Fruit fly (Drosophila melanogaster) whole organism, embryonic: Measurements from ENCODE around the gene CG32066.

Source experiments
- Asciz ChIP-seq: fragments of 200-800 bp; sonication (Bioruptor generic); optimal IDR thresholded peaks from 2 replicates; lab custom pipeline; 2017; ENCODE audit warnings: missing biosample characterization, mild to moderate bottlenecking, missing genetic modification characterization, missing genetic modification reagents
- BEAF-32 ChIP-seq: fragments of 200-800 bp; sonication (Bioruptor generic); optimal IDR thresholded peaks from 3 replicates; lab custom pipeline; 2017; ENCODE audit warnings: missing biosample characterization, missing genetic modification characterization, mild to moderate bottlenecking, moderate library complexity, missing genetic modification reagents
- BtbVII ChIP-seq: fragments of 200-800 bp; sonication (Bioruptor generic); optimal IDR thresholded peaks from 3 replicates; lab custom pipeline; 2017; ENCODE audit warnings: missing biosample characterization, mild to moderate bottlenecking, missing genetic modification characterization
- CG11398 ChIP-seq: fragments of 200-800 bp; sonication (Bioruptor generic); optimal IDR thresholded peaks from 2 replicates; lab custom pipeline; 2016; ENCODE audit warnings: missing biosample characterization, missing genetic modification characterization
- CG11696 ChIP-seq: fragments of 200-800 bp; sonication (Bioruptor generic); IDR thresholded peaks from 2 replicates; pipeline ENCODE4 v1.3.6; 2022; ENCODE audit warnings: missing biosample characterization, missing genetic modification characterization
- CG12769 ChIP-seq: fragments of 200-800 bp; sonication (Bioruptor generic); optimal IDR thresholded peaks from 2 replicates; lab custom pipeline; 2019; ENCODE audit warnings: missing biosample characterization, mild to moderate bottlenecking, missing genetic modification characterization, moderate library complexity
- CG12942 ChIP-seq: fragments of 200-800 bp; sonication (Bioruptor generic); optimal IDR thresholded peaks from 3 replicates; lab custom pipeline; 2016; ENCODE audit warnings: missing biosample characterization, missing genetic modification characterization
- CG15696 ChIP-seq: fragments of 200-800 bp; sonication (Bioruptor generic); optimal IDR thresholded peaks from 2 replicates; lab custom pipeline; 2019; ENCODE audit warnings: missing biosample characterization, mild to moderate bottlenecking, missing genetic modification characterization, moderate library complexity
- CG17328 ChIP-seq: fragments of 200-800 bp; sonication (Bioruptor generic); IDR thresholded peaks from 2 replicates; pipeline ENCODE4 v1.3.6; 2022; ENCODE audit warnings: missing biosample characterization, missing genetic modification characterization
- CG17385 ChIP-seq: fragments of 200-800 bp; sonication (Bioruptor generic); optimal IDR thresholded peaks from 3 replicates; lab custom pipeline; 2018; ENCODE audit warnings: missing biosample characterization, mild to moderate bottlenecking, missing genetic modification characterization
- CG18764 ChIP-seq: fragments of 200-800 bp; sonication (Bioruptor generic); optimal IDR thresholded peaks from 3 replicates; lab custom pipeline; 2016; ENCODE audit warnings: missing biosample characterization, missing genetic modification characterization
- CG2712 ChIP-seq: fragments of 200-800 bp; optimal IDR thresholded peaks from 3 replicates; lab custom pipeline; 2019; ENCODE audit warnings: missing biosample characterization, mild to moderate bottlenecking, missing genetic modification characterization, moderate library complexity
- CG30403 ChIP-seq: fragments of 200-800 bp; sonication (Bioruptor generic); optimal IDR thresholded peaks from 3 replicates; lab custom pipeline; 2016; ENCODE audit warnings: missing biosample characterization, missing genetic modification characterization
- CG4360 ChIP-seq: fragments of 200-800 bp; sonication (Bioruptor generic); IDR thresholded peaks from 2 replicates; pipeline ENCODE4 v1.3.6; 2022; ENCODE audit warnings: missing biosample characterization, missing genetic modification characterization
- CG4617 ChIP-seq: fragments of 200-800 bp; sonication (Bioruptor generic); optimal IDR thresholded peaks from 3 replicates; lab custom pipeline; 2016; ENCODE audit warnings: missing biosample characterization, missing genetic modification characterization, borderline replicate concordance
- CG6272 ChIP-seq: fragments of 200-800 bp; sonication (Bioruptor generic); IDR thresholded peaks from 2 replicates; pipeline ENCODE4 v1.3.6; 2022; ENCODE audit warnings: missing biosample characterization, missing genetic modification characterization
- CG6765 ChIP-seq: fragments of 200-800 bp; sonication (Bioruptor generic); optimal IDR thresholded peaks from 3 replicates; lab custom pipeline; 2017; ENCODE audit warnings: missing biosample characterization, mild to moderate bottlenecking, missing genetic modification characterization
- CG8765 ChIP-seq: fragments of 200-800 bp; sonication (Bioruptor generic); IDR thresholded peaks from 2 replicates; pipeline ENCODE4 v1.3.6; 2022; ENCODE audit warnings: missing biosample characterization, missing genetic modification characterization
- CG9727 ChIP-seq: fragments of 200-800 bp; sonication (Bioruptor generic); optimal IDR thresholded peaks from 3 replicates; lab custom pipeline; 2017; ENCODE audit warnings: missing biosample characterization, mild to moderate bottlenecking, missing genetic modification characterization
- CTCF ChIP-seq: fragments of 200-800 bp; sonication (Bioruptor generic); optimal IDR thresholded peaks from 2 replicates; lab custom pipeline; 2017; ENCODE audit warnings: missing biosample characterization, mild to moderate bottlenecking, missing genetic modification characterization, moderate library complexity
- Drgx ChIP-seq: fragments of 200-800 bp; sonication (Bioruptor generic); IDR thresholded peaks from 2 replicates; pipeline ENCODE4 v1.3.6; 2022; ENCODE audit warnings: missing biosample characterization, missing genetic modification characterization
- Hmr ChIP-seq: fragments of 200-800 bp; sonication (Bioruptor generic); optimal IDR thresholded peaks from 3 replicates; lab custom pipeline; 2017; ENCODE audit warnings: mild to moderate bottlenecking, missing biosample characterization, missing genetic modification reagents, missing genetic modification characterization
- Kr ChIP-seq: fragments of 200-800 bp; sonication (Bioruptor generic); optimal IDR thresholded peaks from 2 replicates; lab custom pipeline; 2017; ENCODE audit warnings: missing biosample characterization, mild to moderate bottlenecking, missing genetic modification characterization
- MBD-R2 ChIP-seq: fragments of 200-800 bp; sonication (Bioruptor generic); IDR thresholded peaks from 2 replicates; pipeline ENCODE4 v1.3.6; 2022; ENCODE audit warnings: missing biosample characterization, missing genetic modification characterization
- Nf-YB ChIP-seq: fragments of 200-800 bp; sonication (Bioruptor generic); optimal IDR thresholded peaks from 3 replicates; lab custom pipeline; 2019; ENCODE audit warnings: missing biosample characterization, mild to moderate bottlenecking, missing genetic modification characterization, moderate library complexity
- Trl ChIP-seq, 3 experiments: fragments of >200 bp in 2 of 3; fragments of 200-800 bp in 1 of 3; sonication (Bioruptor generic) in 1 of 3; optimal IDR thresholded peaks; 2 replicates in 1 of 3; 3 replicates in 2 of 3; lab custom pipeline; 2016 to 2017; ENCODE audit warnings: missing biosample characterization in 1 of 3, missing genetic modification characterization in 1 of 3
- Vsx1 ChIP-seq: fragments of 200-800 bp; sonication (Bioruptor generic); optimal IDR thresholded peaks from 2 replicates; lab custom pipeline; 2017; ENCODE audit warnings: missing biosample characterization, mild to moderate bottlenecking, missing genetic modification characterization, missing genetic modification reagents
- abd-A ChIP-seq: fragments of 200-800 bp; sonication (Bioruptor generic); optimal IDR thresholded peaks from 3 replicates; lab custom pipeline; 2019; ENCODE audit warnings: missing biosample characterization, mild to moderate bottlenecking, missing genetic modification characterization, moderate library complexity
- ac ChIP-seq: fragments of 200-800 bp; sonication (Bioruptor generic); optimal IDR thresholded peaks from 3 replicates; lab custom pipeline; 2017; ENCODE audit warnings: missing biosample characterization, mild to moderate bottlenecking, missing genetic modification characterization
- ara ChIP-seq: fragments of 200-800 bp; sonication (Bioruptor generic); IDR thresholded peaks from 2 replicates; pipeline ENCODE4 v1.3.6; 2022; ENCODE audit warnings: missing biosample characterization, missing genetic modification characterization
- bowl ChIP-seq: fragments of 200-800 bp; sonication (Bioruptor generic); IDR thresholded peaks from 2 replicates; pipeline ENCODE4 v1.3.6; 2022; ENCODE audit warnings: missing biosample characterization, missing genetic modification characterization
- cg ChIP-seq: fragments of 200-800 bp; sonication (Bioruptor generic); optimal IDR thresholded peaks from 3 replicates; lab custom pipeline; 2019; ENCODE audit warnings: missing biosample characterization, mild to moderate bottlenecking, missing genetic modification characterization, moderate library complexity
- chinmo ChIP-seq: fragments of 200-800 bp; sonication (Bioruptor generic); IDR thresholded peaks from 4 replicates; pipeline ENCODE4 v1.3.6; 2022; ENCODE audit warnings: missing biosample characterization, missing genetic modification characterization; ENCODE audit not compliant: partially characterized antibody
- cwo ChIP-seq: fragments of 200-800 bp; sonication (Bioruptor generic); optimal IDR thresholded peaks from 3 replicates; lab custom pipeline; 2017; ENCODE audit warnings: missing biosample characterization, missing genetic modification characterization, mild to moderate bottlenecking, moderate library complexity, missing genetic modification reagents
- dmrt11E ChIP-seq: fragments of 200-800 bp; sonication (Bioruptor generic); optimal IDR thresholded peaks from 3 replicates; lab custom pipeline; 2018; ENCODE audit warnings: missing biosample characterization, mild to moderate bottlenecking, missing genetic modification characterization, moderate library complexity
- ems ChIP-seq: fragments of 200-800 bp; sonication (Bioruptor generic); optimal IDR thresholded peaks from 3 replicates; lab custom pipeline; 2016; ENCODE audit warnings: missing biosample characterization, missing genetic modification characterization
- fd3F ChIP-seq: fragments of 200-800 bp; sonication (Bioruptor generic); optimal IDR thresholded peaks from 2 replicates; lab custom pipeline; 2018; ENCODE audit warnings: missing biosample characterization, mild to moderate bottlenecking, missing genetic modification characterization, moderate library complexity
- grn ChIP-seq: fragments of 200-800 bp; sonication (Bioruptor generic); optimal IDR thresholded peaks from 3 replicates; lab custom pipeline; 2017; ENCODE audit warnings: missing biosample characterization, missing genetic modification characterization
- gsb ChIP-seq: fragments of 200-800 bp; sonication (Bioruptor generic); IDR thresholded peaks from 2 replicates; pipeline ENCODE4 v1.3.6; 2022; ENCODE audit warnings: missing biosample characterization, missing genetic modification characterization
- hbn ChIP-seq: fragments of 200-800 bp; sonication (Bioruptor generic); IDR thresholded peaks from 2 replicates; pipeline ENCODE4 v1.3.6; 2022; ENCODE audit warnings: missing biosample characterization, missing genetic modification characterization; ENCODE audit not compliant: partially characterized antibody
- ken ChIP-seq: fragments of 200-800 bp; sonication (Bioruptor generic); IDR thresholded peaks from 3 replicates; pipeline ENCODE4 v1.3.6; 2022; ENCODE audit warnings: missing biosample characterization, missing genetic modification characterization
- lbe ChIP-seq: fragments of 200-800 bp; sonication (Bioruptor generic); optimal IDR thresholded peaks from 2 replicates; lab custom pipeline; 2016; ENCODE audit warnings: missing biosample characterization, mild to moderate bottlenecking, missing genetic modification characterization
- nom ChIP-seq: fragments of 200-800 bp; sonication (Bioruptor generic); optimal IDR thresholded peaks from 2 replicates; lab custom pipeline; 2017; ENCODE audit warnings: missing biosample characterization, missing genetic modification characterization, mild to moderate bottlenecking, moderate library complexity, missing genetic modification reagents
- odd ChIP-seq: fragments of 200-800 bp; sonication (Bioruptor generic); optimal IDR thresholded peaks from 2 replicates; lab custom pipeline; 2017; ENCODE audit warnings: missing biosample characterization, mild to moderate bottlenecking, missing genetic modification characterization
- pros ChIP-seq: fragments of 200-800 bp; sonication (Bioruptor generic); optimal IDR thresholded peaks from 3 replicates; lab custom pipeline; 2019; ENCODE audit warnings: missing biosample characterization, mild to moderate bottlenecking, missing genetic modification characterization, moderate library complexity
- psq ChIP-seq: fragments of 200-800 bp; sonication (Bioruptor generic); optimal IDR thresholded peaks from 2 replicates; lab custom pipeline; 2017; ENCODE audit warnings: missing biosample characterization, missing genetic modification characterization
- seq ChIP-seq: fragments of 200-800 bp; sonication (Bioruptor generic); IDR thresholded peaks from 2 replicates; pipeline ENCODE4 v1.3.6; 2022; ENCODE audit warnings: missing biosample characterization, missing genetic modification characterization
- sim ChIP-seq: fragments of 200-800 bp; sonication (Bioruptor generic); IDR thresholded peaks from 2 replicates; pipeline ENCODE4 v1.3.6; 2022; ENCODE audit warnings: missing biosample characterization, missing genetic modification characterization
- so ChIP-seq: fragments of 200-800 bp; sonication (Bioruptor generic); IDR thresholded peaks from 3 replicates; pipeline ENCODE4 v1.3.6; 2022; ENCODE audit warnings: missing biosample characterization, missing genetic modification characterization
- sug ChIP-seq: fragments of 200-800 bp; optimal IDR thresholded peaks from 2 replicates; lab custom pipeline; 2019; ENCODE audit warnings: missing biosample characterization, mild to moderate bottlenecking, missing genetic modification characterization, moderate library complexity

CG32066 gene

DNA sequence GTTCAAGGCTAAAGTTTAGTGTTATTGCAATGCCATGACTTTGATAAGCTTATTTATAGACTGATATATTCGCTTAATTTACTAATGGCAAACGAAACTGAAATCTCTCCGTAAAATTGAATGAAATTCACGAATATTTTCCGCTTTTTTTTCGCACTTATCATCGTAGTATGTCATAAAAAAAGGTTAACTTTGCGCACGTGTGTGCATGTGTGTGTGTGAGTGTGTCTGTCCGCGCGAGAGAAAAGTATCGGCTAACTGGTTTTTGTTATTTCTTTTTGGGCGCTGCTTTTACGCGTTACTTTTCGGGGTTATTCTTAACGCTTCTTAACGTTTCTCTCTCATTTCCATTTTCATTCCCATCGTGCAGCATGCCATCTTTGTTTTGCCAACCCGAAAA, 17.0 kb upstream of the CG32066 start (continued):
- TF ChIP-seq bowl (GFP tag; lab: Robert Waterston, UW) (no peak), pros (no peak), chinmo (peak; percentile 81; the same call in 1 of the 4 replicates), BtbVII (GFP tag; lab: Kevin White, UChicago) (no peak), CG18764 (GFP tag; lab: Kevin White, UChicago) (no peak), CG6765 (GFP tag; lab: Kevin White, UChicago) (no peak), Hmr (GFP tag; lab: Kevin White, UChicago) (no peak), odd (GFP tag; lab: Kevin White, UChicago) (no peak), CG11398 (GFP tag; lab: Kevin White, UChicago) (no peak), Vsx1 (GFP tag; lab: Kevin White, UChicago) (no peak), seq (GFP tag; lab: Robert Waterston, UW) (no peak), cwo (GFP tag; lab: Kevin White, UChicago) (peak; percentile 42), Asciz (GFP tag; lab: Kevin White, UChicago) (no peak), CG8765 (GFP tag; lab: Robert Waterston, UW) (no peak), gsb (GFP tag; lab: Robert Waterston, UW) (no peak), ems (GFP tag; lab: Kevin White, UChicago) (no peak), sim (no peak), hbn (GFP tag; lab: Robert Waterston, UW) (no peak), ac (GFP tag; lab: Kevin White, UChicago) (no peak), CG12769 (tag; lab: Kevin White, UChicago) (peak; percentile 33), CG15696 (tag; lab: Kevin White, UChicago) (no peak), CG9727 (no peak), psq (peak; percentile 9), MBD-R2 (GFP tag; lab: Robert Waterston, UW) (no peak), CG12942 (no peak), Nf-YB (GFP tag; lab: Kevin White, UChicago) (no peak), CG11696 (GFP tag; lab: Robert Waterston, UW) (no peak), CTCF (GFP tag; lab: Kevin White, UChicago) (no peak), CG4617 (no peak), ken (no peak), sug (tag; lab: Kevin White, UChicago) (no peak)
- TF ChIP-seq, all 482 proteins: peak for 12

DNA sequence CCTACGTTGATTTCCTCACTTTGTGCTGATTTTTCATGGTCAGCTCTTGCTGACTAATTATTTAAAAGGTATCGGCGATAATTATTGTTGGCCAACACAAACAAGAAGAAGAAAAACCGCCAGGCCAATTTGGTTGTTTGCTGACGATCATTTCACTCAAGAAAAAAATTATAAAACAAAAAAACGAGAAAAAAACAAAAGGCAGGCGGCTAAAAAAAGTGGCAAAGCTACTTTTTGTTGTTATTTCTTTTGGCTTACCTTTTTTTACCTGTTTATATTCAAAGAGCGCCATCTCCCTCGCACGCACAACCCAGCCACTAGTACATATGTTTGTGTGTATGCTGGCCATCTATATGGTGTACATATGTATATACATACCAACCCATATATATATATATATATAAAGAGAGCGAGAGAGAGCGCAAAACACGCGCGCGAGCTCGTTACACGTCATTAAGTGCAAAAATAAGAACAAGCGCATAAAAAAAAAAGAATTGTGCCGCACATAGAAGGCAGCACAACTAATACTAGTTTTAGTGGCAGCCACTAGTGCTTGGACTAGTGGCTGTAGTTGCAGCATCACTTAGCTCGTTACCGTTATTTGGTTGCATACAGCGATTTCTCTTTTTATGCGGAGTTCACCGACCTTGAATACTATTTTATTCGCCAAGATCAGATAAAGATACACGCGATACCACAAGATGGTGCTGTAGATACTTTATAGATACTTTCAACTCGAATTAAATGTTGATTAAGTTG, 15.0 kb upstream of the CG32066 start:
- no peak for TF ChIP-seq CG2712
- TF ChIP-seq CG17385 (GFP tag; lab: Kevin White, UChicago), result peak; percentile 40
- peak; percentile 70; the same call in 1 of the 4 replicates for TF ChIP-seq chinmo
- peak; percentile 35 for TF ChIP-seq cg
- 0 out of 3 replicates have a peak, but pooled peaks have one; percentile 55 for TF ChIP-seq so (GFP tag; lab: Robert Waterston, UW)
- TF ChIP-seq fd3F (GFP tag; lab: Kevin White, UChicago), result no peak
- TF ChIP-seq CG4360 (GFP tag; lab: Robert Waterston, UW), result peak; percentile 51; the same call in 1 of the 2 replicates
- peak; percentile 18 for TF ChIP-seq lbe
- TF ChIP-seq BEAF-32 (GFP tag; lab: Kevin White, UChicago), result no peak
- peak; percentile 38 for TF ChIP-seq grn (GFP tag; lab: Kevin White, UChicago)
- TF ChIP-seq nom (GFP tag; lab: Kevin White, UChicago), result peak; percentile 97
- no peak for TF ChIP-seq Kr (GFP tag; lab: Kevin White, UChicago)
- no peak for TF ChIP-seq CG17328
- TF ChIP-seq CG30403, result no peak
- no peak for TF ChIP-seq CG6272 (GFP tag; lab: Robert Waterston, UW)
- no peak for TF ChIP-seq abd-A (tag; lab: Kevin White, UChicago)
- no peak for TF ChIP-seq ara
- peak; percentile 84 for TF ChIP-seq Drgx (GFP tag; lab: Robert Waterston, UW)
- no peak for TF ChIP-seq dmrt11E (tag; lab: Kevin White, UChicago)
- TF ChIP-seq Vsx1 (GFP tag; lab: Kevin White, UChicago), result no peak
- TF ChIP-seq Trl (optimal IDR thresholded peaks at IDR 0.05; lab: Kevin White, UChicago), result peak in 1 of 2 experiments; percentile 12
- no peak for TF ChIP-seq Trl (GFP tag; optimal IDR thresholded peaks at IDR 0.05; lab: Kevin White, UChicago)
